Worm (Caenorhabditis elegans) whole organism, dauer: ENCODE results near the gene twk-40.

ENCODE experiments used
- unc-62 ChIP-seq: sonication (generic microtip); optimal IDR thresholded peaks from 2 replicates; lab custom pipeline; 2017; ENCODE audit warnings: missing biosample characterization, missing genetic modification reagents, missing genetic modification characterization

Gene twk-40

ce11 chrIII:13458978-13459596 lies 33.2 kb downstream of the twk-40 start, which contains the start of gene tag-164:
Gene tag-164 (plus strand): TSS chrIII:13459546.
- no peak for TF ChIP-seq unc-62 (GFP tag; lab: Kevin White, UChicago)

DNA sequence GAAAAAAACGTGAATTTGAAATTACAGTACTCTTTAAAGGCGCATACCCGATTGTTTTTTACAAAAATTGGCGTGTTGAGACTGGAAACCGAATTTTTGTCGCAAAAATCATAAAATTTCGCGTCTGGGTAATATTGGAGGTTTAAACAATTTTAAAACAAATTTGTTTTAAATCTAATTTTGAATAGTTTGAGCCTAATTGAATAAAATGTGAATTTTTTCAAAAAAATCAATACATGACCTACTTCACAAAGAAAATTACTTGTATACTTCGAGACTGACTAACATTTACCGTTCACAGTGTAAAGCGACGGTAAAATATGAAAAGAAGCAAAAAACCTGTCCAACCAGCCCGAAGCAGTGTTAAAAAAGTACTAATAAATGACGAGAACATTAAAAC lies 35.0 kb downstream of the twk-40 start:
- TF ChIP-seq unc-62 (GFP tag; lab: Kevin White, UChicago): no peak

- TF ChIP-seq unc-62 (GFP tag; lab: Kevin White, UChicago): no peak
Measured at ce11 chrIII:13455816-13456215, 36.5 kb downstream of the twk-40 start.

DNA sequence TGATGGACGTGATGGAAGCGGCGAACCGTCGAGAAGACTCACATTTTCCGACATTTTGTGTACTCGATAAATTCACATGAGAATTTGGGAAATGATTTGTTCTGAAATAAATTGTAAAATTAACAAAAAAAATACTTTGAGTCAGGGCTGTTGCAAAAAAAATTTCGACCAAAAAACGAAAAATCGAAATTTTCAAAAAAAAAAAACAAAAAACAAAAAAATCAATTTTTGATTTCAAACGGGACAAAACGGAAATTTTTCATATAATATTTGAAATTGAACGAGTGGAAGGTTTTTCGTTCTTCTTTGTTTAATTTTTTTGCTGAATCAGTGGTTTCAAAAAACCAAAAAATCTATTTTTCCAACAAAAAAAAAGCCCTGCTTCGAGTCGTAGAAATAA lies 37.1 kb downstream of the twk-40 start, which contains the start of gene cua-1:
Gene cua-1, minus strand, starts transcription at position 101 of the 400 bp plus-strand sequence.
- no peak for TF ChIP-seq unc-62 (GFP tag; lab: Kevin White, UChicago)

DNA sequence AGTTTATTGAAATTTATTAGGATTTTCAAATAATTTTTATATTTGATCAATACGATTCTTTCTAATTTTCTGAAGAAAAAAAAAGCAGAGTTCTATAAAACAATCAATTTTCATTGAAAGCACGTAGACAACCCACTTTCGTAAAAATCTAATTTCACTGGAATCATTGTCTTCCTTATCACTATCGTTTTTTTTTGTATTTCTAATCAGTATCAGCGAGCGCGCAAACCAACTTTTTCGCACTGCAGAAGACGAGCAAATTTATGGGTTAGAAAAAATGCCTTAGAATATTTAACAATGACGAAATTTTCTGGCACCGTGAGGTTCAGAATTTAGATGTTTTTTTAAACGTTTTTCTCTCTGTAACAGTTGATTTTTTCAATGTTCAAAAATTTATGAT lies 39.5 kb downstream of the twk-40 start:
- TF ChIP-seq unc-62 (GFP tag; lab: Kevin White, UChicago): no peak

- no peak for TF ChIP-seq unc-62 (GFP tag; lab: Kevin White, UChicago)
Measured at ce11 chrIII:13439415-13439814, 52.9 kb downstream of the twk-40 start, which contains the start of gene ciao-2B. Gene ciao-2B (minus strand): TSS chrIII:13439544.

ce11 chrIII:13436843-13437242 lies 55.4 kb downstream of the twk-40 start, which contains the start of gene F45G2.9:
Gene F45G2.9 (minus strand): TSS chrIII:13436943.
- no peak for TF ChIP-seq unc-62 (GFP tag; lab: Kevin White, UChicago)
